Worm (Caenorhabditis elegans): Measurements from ENCODE around the gene Y67H2A.7.

DNA sequence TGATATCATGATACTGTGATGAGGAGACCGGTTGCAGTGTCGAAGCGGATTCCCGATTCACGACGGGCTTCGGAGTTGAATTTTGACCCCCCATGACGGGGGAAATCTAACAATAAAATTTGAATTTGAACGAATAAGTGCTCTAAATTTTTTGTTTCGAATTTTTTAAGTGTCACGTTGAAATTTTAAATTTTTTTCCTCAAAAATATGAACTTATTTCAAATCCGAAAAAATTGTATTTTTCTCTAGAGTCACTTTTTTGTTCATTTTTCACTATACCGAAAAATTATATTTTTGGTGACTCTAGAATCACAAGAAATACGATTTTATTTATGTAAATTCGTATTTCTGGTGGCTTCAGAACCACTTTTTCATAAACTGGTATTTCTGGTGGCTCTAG is 54.9 kb downstream of the Y67H2A.7 start, which contains the start of gene W02A2.8:
- TF ChIP-seq bed-2 (GFP tag; IDR thresholded peaks at IDR 0.05) = no peak
- no peak for TF ChIP-seq T26A5.8 (tag; optimal IDR thresholded peaks at IDR 0.05)
- TF ChIP-seq Y56A3A.18 (GFP tag; IDR thresholded peaks at IDR 0.05) = no peak
- TF ChIP-seq F49E8.2 (tag; optimal IDR thresholded peaks at IDR 0.05; ENCODE audit: insufficient read depth) = no peak
- no peak for TF ChIP-seq ama-1 (optimal IDR thresholded peaks at IDR 0.05)
- TF ChIP-seq ama-1 (GFP tag; optimal IDR thresholded peaks at IDR 0.05) = no peak
- no peak for TF ChIP-seq repo-1 (tag; optimal IDR thresholded peaks at IDR 0.05)
- no peak for TF ChIP-seq F39B2.1 (GFP tag; IDR thresholded peaks at IDR 0.05)
- TF ChIP-seq madf-6 (GFP tag; IDR thresholded peaks at IDR 0.05) = no peak
